Worm (Caenorhabditis elegans): ENCODE results near the gene srz-69.

DNA sequence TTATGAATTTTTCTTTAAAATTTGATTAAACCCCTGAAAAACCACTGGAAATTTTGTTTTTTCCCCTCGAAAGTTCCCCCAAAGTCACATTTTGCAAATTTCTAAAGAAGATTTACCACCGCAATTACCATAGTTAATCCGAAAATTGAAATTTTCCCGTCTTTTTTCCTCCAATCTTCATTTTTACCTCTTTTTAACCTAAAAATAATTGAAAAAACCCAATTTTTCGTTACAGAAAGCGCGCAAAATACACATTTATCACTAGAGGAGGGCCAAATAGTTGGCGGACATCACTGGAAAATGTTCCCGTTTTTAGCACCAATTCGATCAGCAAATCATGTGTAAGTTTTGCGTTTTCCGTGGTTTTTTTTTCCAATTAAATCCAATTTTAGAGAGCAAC lies 39.6 kb upstream of the srz-69 start, which contains the start of gene unc-33:
- TF ChIP-seq ceh-27 (GFP tag; optimal IDR thresholded peaks at IDR 0.05), result no peak
- TF ChIP-seq aptf-2 (GFP tag; conservative IDR thresholded peaks at IDR 0.05), result no peak
- no peak for TF ChIP-seq B0261.1 (tag; optimal IDR thresholded peaks at IDR 0.05)
- no peak for TF ChIP-seq F55B11.4 (tag; optimal IDR thresholded peaks at IDR 0.05; ENCODE audit: borderline replicate concordance, insufficient read depth)
- no peak for TF ChIP-seq madf-10 (tag; optimal IDR thresholded peaks at IDR 0.05)
- TF ChIP-seq rcor-1 (GFP tag; IDR thresholded peaks at IDR 0.05), result no peak
- TF ChIP-seq ztf-25 (GFP tag; IDR thresholded peaks at IDR 0.05), result no peak
- no peak for TF ChIP-seq let-526 (GFP tag; IDR thresholded peaks at IDR 0.05)
- TF ChIP-seq zfh-2 (GFP tag; conservative IDR thresholded peaks at IDR 0.05), result no peak
- TF ChIP-seq ceh-40 (GFP tag; IDR thresholded peaks at IDR 0.05), result no peak

Data from whole organism, young adult.